Worm (Caenorhabditis elegans) whole organism, L4 larva: Measurements from ENCODE around the gene twk-14.
A peak's percentile ranks its signal among the peaks of the same experiment; 100 is the strongest.

Experiments used
- F10B5.3 ChIP-seq: sonication (generic microtip); optimal IDR thresholded peaks from 2 replicates; lab custom pipeline; 2016; ENCODE audit warnings: mild to moderate bottlenecking, missing genetic modification characterization, missing compliant biosample characterization
- F44E2.7 ChIP-seq: fragments of 200-800 bp; sonication (Bioruptor generic); IDR thresholded peaks from 2 replicates; pipeline ENCODE4 v2.1.2; 2022; ENCODE audit warnings: missing genetic modification characterization, missing compliant biosample characterization
- T20F7.1 ChIP-seq: fragments of 200-800 bp; sonication (Bioruptor generic); optimal IDR thresholded peaks from 2 replicates; lab custom pipeline; 2018; ENCODE audit warnings: mild to moderate bottlenecking, missing genetic modification characterization, missing compliant biosample characterization
- Y48G9A.11 ChIP-seq: fragments of 200-800 bp; sonication (Bioruptor generic); IDR thresholded peaks from 2 replicates; pipeline ENCODE4 v1.3.6; 2022; ENCODE audit warnings: missing genetic modification reagents, missing genetic modification characterization, missing compliant biosample characterization
- Y75B8A.6 ChIP-seq: fragments of 200-800 bp; sonication (Bioruptor generic); IDR thresholded peaks from 2 replicates; pipeline ENCODE4 v1.3.6; 2022; ENCODE audit warnings: missing genetic modification reagents, missing genetic modification characterization, missing compliant biosample characterization
- ama-1 ChIP-seq: fragments of 150-350 bp; optimal IDR thresholded peaks from 2 replicates; lab custom pipeline; 2014; ENCODE audit warnings: inconsistent platforms, mixed read lengths
- ceh-32 ChIP-seq: sonication (generic microtip); optimal IDR thresholded peaks from 2 replicates; lab custom pipeline; 2016; ENCODE audit warnings: mild to moderate bottlenecking, missing genetic modification characterization, missing compliant biosample characterization; ENCODE audit not compliant: poor library complexity
- ceh-44 ChIP-seq: fragments of 200-800 bp; sonication (Bioruptor generic); IDR thresholded peaks from 2 replicates; pipeline ENCODE4 v1.3.6; 2022; ENCODE audit warnings: missing genetic modification reagents, missing genetic modification characterization, missing compliant biosample characterization
- ces-1 ChIP-seq: fragments of 150-350 bp; sonication (generic microtip); optimal IDR thresholded peaks from 4 replicates; lab custom pipeline; 2014; ENCODE audit warnings: missing biosample characterization, missing genetic modification reagents, missing genetic modification characterization
- ctbp-1 ChIP-seq: fragments of 200-800 bp; sonication (Bioruptor generic); IDR thresholded peaks from 2 replicates; pipeline ENCODE4 v1.3.6; 2022; ENCODE audit warnings: missing genetic modification reagents, missing genetic modification characterization, missing compliant biosample characterization
- daf-16 ChIP-seq, 3 experiments: sonication (generic microtip); optimal IDR thresholded peaks; 2 replicates each; lab custom pipeline; 2016 to 2017; ENCODE audit warnings: missing genetic modification characterization in 3 of 3, missing genetic modification reagents in 3 of 3, mild to moderate bottlenecking in 2 of 3, missing compliant biosample characterization in 2 of 3, missing biosample characterization in 1 of 3, moderate library complexity in 1 of 3
- dmd-6 ChIP-seq: fragments of 200-800 bp; sonication (Bioruptor generic); IDR thresholded peaks from 2 replicates; pipeline ENCODE4 v1.3.6; 2022; ENCODE audit warnings: missing genetic modification reagents, missing genetic modification characterization, missing compliant biosample characterization
- dve-1 ChIP-seq: sonication (generic microtip); optimal IDR thresholded peaks from 2 replicates; lab custom pipeline; 2017; ENCODE audit warnings: antibody characterized with exemption, mild to moderate bottlenecking, missing genetic modification characterization, missing compliant biosample characterization; ENCODE audit not compliant: insufficient read depth
- gei-8 ChIP-seq: fragments of 200-800 bp; sonication (Bioruptor generic); optimal IDR thresholded peaks from 2 replicates; lab custom pipeline; 2018; ENCODE audit warnings: mild to moderate bottlenecking, missing genetic modification characterization, missing compliant biosample characterization
- hlh-30 ChIP-seq: sonication (generic microtip); optimal IDR thresholded peaks from 2 replicates; lab custom pipeline; 2017; ENCODE audit warnings: antibody characterized with exemption, mild to moderate bottlenecking, missing genetic modification characterization, missing compliant biosample characterization; ENCODE audit not compliant: insufficient read depth
- hmg-1.1 ChIP-seq: fragments of 200-800 bp; sonication (Bioruptor generic); IDR thresholded peaks from 2 replicates; pipeline ENCODE4 v1.3.6; 2022; ENCODE audit warnings: missing genetic modification reagents, missing genetic modification characterization, missing compliant biosample characterization
- jun-1 ChIP-seq: fragments of 150-350 bp; optimal IDR thresholded peaks from 2 replicates; lab custom pipeline; 2014; ENCODE audit warnings: missing biosample characterization, missing genetic modification reagents, missing genetic modification characterization
- lim-7 ChIP-seq: fragments of 200-800 bp; sonication (Bioruptor generic); IDR thresholded peaks from 2 replicates; pipeline ENCODE4 v1.3.6; 2022; ENCODE audit warnings: missing genetic modification characterization, missing compliant biosample characterization
- lin-1 ChIP-seq: fragments of 200-800 bp; sonication (Bioruptor generic); IDR thresholded peaks from 2 replicates; pipeline ENCODE4 v1.3.6; 2022; ENCODE audit warnings: missing genetic modification reagents, missing genetic modification characterization, missing compliant biosample characterization
- lin-13 ChIP-seq: fragments of 150-350 bp; optimal IDR thresholded peaks from 2 replicates; lab custom pipeline; 2014; ENCODE audit warnings: missing biosample characterization, missing genetic modification reagents, missing genetic modification characterization
- lin-29 ChIP-seq: fragments of 200-800 bp; sonication (Bioruptor generic); IDR thresholded peaks from 2 replicates; pipeline ENCODE4 v1.3.6; 2022; ENCODE audit warnings: missing genetic modification reagents, missing genetic modification characterization, missing compliant biosample characterization
- lin-38 ChIP-seq: fragments of 200-800 bp; sonication (Bioruptor generic); IDR thresholded peaks from 2 replicates; pipeline ENCODE4 v1.3.6; 2022; ENCODE audit warnings: missing genetic modification reagents, missing genetic modification characterization, missing compliant biosample characterization
- lin-39 ChIP-seq: fragments of 150-350 bp; optimal IDR thresholded peaks from 2 replicates; lab custom pipeline; 2014; ENCODE audit warnings: missing biosample characterization, missing genetic modification reagents, missing genetic modification characterization
- mep-1 ChIP-seq: fragments of 150-350 bp; sonication (generic microtip); optimal IDR thresholded peaks from 3 replicates; lab custom pipeline; 2014; ENCODE audit warnings: missing biosample characterization, missing genetic modification characterization
- mxl-2 ChIP-seq: fragments of 200-800 bp; sonication (Bioruptor generic); conservative IDR thresholded peaks from 2 replicates; pipeline ENCODE4 v1.3.6; 2022; ENCODE audit warnings: missing genetic modification reagents, missing genetic modification characterization, missing compliant biosample characterization
- nhr-11 ChIP-seq: fragments of 150-350 bp; optimal IDR thresholded peaks from 2 replicates; lab custom pipeline; 2014; ENCODE audit warnings: missing biosample characterization, missing genetic modification characterization
- nhr-111 ChIP-seq: fragments of 200-800 bp; sonication (Bioruptor generic); optimal IDR thresholded peaks from 2 replicates; lab custom pipeline; 2018; ENCODE audit warnings: mild to moderate bottlenecking, missing genetic modification characterization, missing compliant biosample characterization
- nhr-237 ChIP-seq: sonication (generic microtip); optimal IDR thresholded peaks from 2 replicates; lab custom pipeline; 2017; ENCODE audit warnings: missing biosample characterization, missing genetic modification characterization
- nhr-28 ChIP-seq: fragments of 150-350 bp; optimal IDR thresholded peaks from 2 replicates; lab custom pipeline; 2014; ENCODE audit warnings: missing biosample characterization, missing genetic modification characterization
- nhr-77 ChIP-seq: fragments of 150-350 bp; optimal IDR thresholded peaks from 2 replicates; lab custom pipeline; 2014; ENCODE audit warnings: missing biosample characterization, missing genetic modification characterization
- php-3 ChIP-seq: fragments of 200-800 bp; sonication (Bioruptor generic); IDR thresholded peaks from 2 replicates; pipeline ENCODE4 v1.3.6; 2022; ENCODE audit warnings: missing genetic modification reagents, missing genetic modification characterization, missing compliant biosample characterization
- pqm-1 ChIP-seq: sonication (generic microtip); optimal IDR thresholded peaks from 2 replicates; lab custom pipeline; 2017; ENCODE audit warnings: missing biosample characterization, missing genetic modification characterization
- rbr-2 ChIP-seq: sonication (generic microtip); optimal IDR thresholded peaks from 2 replicates; lab custom pipeline; 2016; ENCODE audit warnings: missing genotype, missing genetic modification characterization, missing compliant biosample characterization
- set-16 ChIP-seq: fragments of 200-800 bp; sonication (Bioruptor generic); IDR thresholded peaks from 2 replicates; pipeline ENCODE4 v1.3.6; 2022; ENCODE audit warnings: missing genetic modification reagents, missing genetic modification characterization, missing compliant biosample characterization
- skn-1 ChIP-seq: fragments of 150-350 bp; optimal IDR thresholded peaks from 2 replicates; lab custom pipeline; 2014; ENCODE audit warnings: missing biosample characterization, missing genetic modification characterization
- snpc-4 ChIP-seq: fragments of 150-350 bp; optimal IDR thresholded peaks from 2 replicates; lab custom pipeline; 2014; ENCODE audit warnings: missing biosample characterization, missing genetic modification characterization
- spr-3 ChIP-seq: fragments of 200-800 bp; sonication (Bioruptor generic); optimal IDR thresholded peaks from 2 replicates; lab custom pipeline; 2018; ENCODE audit warnings: mild to moderate bottlenecking, missing genetic modification characterization, missing compliant biosample characterization
- unc-39 ChIP-seq: sonication (generic microtip); optimal IDR thresholded peaks from 2 replicates; lab custom pipeline; 2017; ENCODE audit warnings: missing biosample characterization, missing genetic modification characterization
- unc-62 ChIP-seq, 3 experiments: fragments of 150-350 bp in 1 of 3; sonication (generic microtip); optimal IDR thresholded peaks in 2 of 3; peaks in 1 of 3; 1 replicate in 1 of 3; 2 replicates in 2 of 3; lab custom pipeline; 2014 to 2017; ENCODE audit warnings: missing biosample characterization in 3 of 3, missing genetic modification characterization in 3 of 3, missing genetic modification reagents in 3 of 3, missing genotype in 1 of 3
- ztf-11 ChIP-seq: fragments of 150-350 bp; optimal IDR thresholded peaks from 2 replicates; lab custom pipeline; 2014; ENCODE audit warnings: missing biosample characterization, missing genetic modification characterization

The twk-14 gene

ce11 chrV:12418292-12418691, 22.8 kb upstream of the twk-14 start, which contains the start of gene C54D10.3:
Gene C54D10.3 (plus strand): TSS chrV:12418592.
- TF ChIP-seq lin-1 (GFP tag; lab: Robert Waterston, UW) (no peak), lin-13 (GFP tag; lab: Kevin White, UChicago) (no peak), unc-62 (GFP tag; optimal IDR thresholded peaks at IDR 0.05 in 1 of 2; lab: Kevin White, UChicago) (peak in 1 of 2 experiments; percentile 87), unc-62 (tag; optimal IDR thresholded peaks at IDR 0.05; lab: Kevin White, UChicago) (no peak)
- TF ChIP-seq, all 104 proteins: peak for 1

ce11 chrV:12417277-12417676, 21.8 kb upstream of the twk-14 start, which contains the start of gene cdr-3:
Gene cdr-3 (minus strand): TSS chrV:12417377.
- TF ChIP-seq hmg-1.1, result no peak
- TF ChIP-seq lim-7 (GFP tag; lab: Robert Waterston, UW), result no peak
- no peak for TF ChIP-seq ces-1 (GFP tag; lab: Kevin White, UChicago)
- TF ChIP-seq F10B5.3 (tag; lab: Kevin White, UChicago), result no peak
- no peak for TF ChIP-seq nhr-237 (tag; lab: Kevin White, UChicago)
- TF ChIP-seq ztf-11 (tag; lab: Kevin White, UChicago), result no peak
- TF ChIP-seq ceh-44 (GFP tag; lab: Robert Waterston, UW), result no peak
- TF ChIP-seq php-3 (GFP tag; lab: Robert Waterston, UW), result no peak
- no peak for TF ChIP-seq lin-29 (GFP tag; lab: Robert Waterston, UW)
- no peak for TF ChIP-seq gei-8 (GFP tag; lab: Kevin White, UChicago)
- TF ChIP-seq, all 104 proteins: peak for 0

- TF ChIP-seq mxl-2 (GFP tag; lab: Robert Waterston, UW), result no peak
- TF ChIP-seq ctbp-1, result no peak
- no peak for TF ChIP-seq nhr-11 (tag; lab: Kevin White, UChicago)
- TF ChIP-seq unc-39 (tag; lab: Kevin White, UChicago), result no peak
- no peak for TF ChIP-seq daf-16 (GFP tag; optimal IDR thresholded peaks at IDR 0.05; lab: Kevin White, UChicago)
- TF ChIP-seq daf-16 (tag; optimal IDR thresholded peaks at IDR 0.05; lab: Kevin White, UChicago), result peak; percentile 63
- no peak for TF ChIP-seq Y48G9A.11 (GFP tag; lab: Robert Waterston, UW)
- peak; percentile 23 for TF ChIP-seq nhr-77 (tag; lab: Kevin White, UChicago)
- peak; percentile 77 for TF ChIP-seq dmd-6
- no peak for TF ChIP-seq Y75B8A.6 (GFP tag; lab: Robert Waterston, UW)
- TF ChIP-seq skn-1 (tag; lab: Kevin White, UChicago), result no peak
- TF ChIP-seq dve-1 (tag; lab: Kevin White, UChicago), result peak; percentile 47
- TF ChIP-seq ztf-11 (tag; lab: Kevin White, UChicago), result no peak
- TF ChIP-seq nhr-28, result peak; percentile 70
- TF ChIP-seq php-3 (GFP tag; lab: Robert Waterston, UW), result no peak
- no peak for TF ChIP-seq lin-39 (tag; lab: Kevin White, UChicago)
- peak; percentile 61 for TF ChIP-seq pqm-1
- TF ChIP-seq, all 104 proteins: peak for 6
Observed at ce11 chrV:12415656-12416055, 20.1 kb upstream of the twk-14 start, which contains the start of gene cdr-2. Gene cdr-2 (minus strand): TSS chrV:12415709.

- TF ChIP-seq skn-1 (tag; lab: Kevin White, UChicago) (no peak), daf-16 (GFP tag; optimal IDR thresholded peaks at IDR 0.05; lab: Kevin White, UChicago) (no peak), daf-16 (tag; optimal IDR thresholded peaks at IDR 0.05; lab: Kevin White, UChicago) (peak; percentile 65), pqm-1 (peak; percentile 55), ces-1 (GFP tag; lab: Kevin White, UChicago) (no peak), jun-1 (no peak), nhr-28 (peak; percentile 16), dve-1 (tag; lab: Kevin White, UChicago) (peak; percentile 26)
Observed at ce11 chrV:12414362-12414761, 18.9 kb upstream of the twk-14 start.

- TF ChIP-seq set-16 (GFP tag; lab: Robert Waterston, UW), result no peak
- TF ChIP-seq snpc-4 (tag; lab: Kevin White, UChicago), result no peak
- no peak for TF ChIP-seq rbr-2 (tag; lab: Kevin White, UChicago)
- no peak for TF ChIP-seq ceh-32 (tag; lab: Kevin White, UChicago)
- TF ChIP-seq dmd-6, result peak; percentile 51
- TF ChIP-seq lin-38 (GFP tag; lab: Robert Waterston, UW), result no peak
- TF ChIP-seq hlh-30 (tag; lab: Kevin White, UChicago), result peak; percentile 17
- peak; percentile 45 for TF ChIP-seq dve-1 (tag; lab: Kevin White, UChicago)
- no peak for TF ChIP-seq ama-1 (lab: Kevin White, UChicago)
- TF ChIP-seq hmg-1.1, result 0 out of 2 replicates have a peak, but pooled peaks have one; percentile 10
- no peak for TF ChIP-seq lin-29 (GFP tag; lab: Robert Waterston, UW)
- peak; percentile 18 for TF ChIP-seq T20F7.1
- TF ChIP-seq unc-62 (GFP tag; optimal IDR thresholded peaks at IDR 0.05 in 1 of 2; lab: Kevin White, UChicago), result peak in 1 of 2 experiments; percentile 83
- TF ChIP-seq unc-62 (tag; optimal IDR thresholded peaks at IDR 0.05; lab: Kevin White, UChicago), result no peak
- no peak for TF ChIP-seq ctbp-1
- TF ChIP-seq nhr-111 (GFP tag; lab: Kevin White, UChicago), result no peak
- no peak for TF ChIP-seq F44E2.7 (GFP tag; lab: Robert Waterston, UW)
- no peak for TF ChIP-seq spr-3 (GFP tag; lab: Kevin White, UChicago)
- peak; percentile 77 for TF ChIP-seq nhr-28
- peak; percentile 12 for TF ChIP-seq mep-1 (tag; lab: Kevin White, UChicago)
Observed at ce11 chrV:12413651-12414114, 18.2 kb upstream of the twk-14 start, which contains the start of gene cdr-6. Gene cdr-6 (minus strand): TSS chrV:12413701.
